Worm (Caenorhabditis elegans): ENCODE results near the gene lyst-1.
A peak's percentile ranks its signal among the peaks of the same experiment; 100 is the strongest.

Gene lyst-1

DNA sequence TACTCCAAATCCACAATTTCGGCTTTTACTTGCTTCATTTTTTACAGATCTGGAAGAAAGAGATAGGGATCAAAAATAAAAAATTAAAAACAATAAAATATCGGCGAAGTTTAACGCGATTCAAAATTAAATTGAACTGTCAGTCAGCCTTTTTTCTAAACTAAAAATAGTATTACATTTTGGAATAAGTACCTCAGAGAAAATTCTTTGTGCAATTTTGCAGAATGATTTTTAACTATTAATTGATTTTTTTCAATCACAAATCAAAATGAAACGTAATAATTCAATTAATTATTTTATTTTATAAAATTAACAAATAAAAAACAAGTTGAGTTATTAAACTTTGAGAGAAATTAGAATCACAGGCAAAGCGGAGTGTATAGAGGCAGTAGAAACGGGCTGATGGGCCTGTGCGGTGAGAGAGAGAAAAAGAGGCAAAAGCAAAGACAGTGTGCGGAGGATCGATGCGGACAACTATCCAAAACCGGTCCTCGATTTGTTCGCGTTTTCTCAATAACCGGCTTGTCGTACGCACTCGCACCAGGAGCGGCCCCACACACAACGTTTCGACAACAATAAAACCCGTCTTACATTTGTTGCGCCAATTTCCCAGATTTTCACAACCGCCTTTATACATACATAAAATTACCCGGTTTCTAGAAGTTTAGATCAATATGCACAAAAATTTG, 19.2 kb upstream of the lyst-1 start, which contains the start of gene F57G12.2:
Gene F57G12.2, minus strand, starts transcription at position 51 of the 689 bp plus-strand sequence.
- TF ChIP-seq tbx-37 (GFP tag; conservative IDR thresholded peaks at IDR 0.05) (no peak), B0310.2 (tag; optimal IDR thresholded peaks at IDR 0.05) (no peak), flt-1 (GFP tag; IDR thresholded peaks at IDR 0.05) (no peak)

ce11 chrX:12158641-12159040, 17.7 kb upstream of the lyst-1 start:
- TF ChIP-seq sea-1 (GFP tag; conservative IDR thresholded peaks at IDR 0.05), result no peak
- no peak for TF ChIP-seq ets-7 (tag; optimal IDR thresholded peaks at IDR 0.05)
- no peak for TF ChIP-seq F13C5.2 (tag; optimal IDR thresholded peaks at IDR 0.05)
- no peak for TF ChIP-seq tra-4 (tag; optimal IDR thresholded peaks at IDR 0.05)
- TF ChIP-seq flt-1 (GFP tag; IDR thresholded peaks at IDR 0.05), result no peak
- peak; percentile 18 for TF ChIP-seq ceh-36 (tag; optimal IDR thresholded peaks at IDR 0.05)
- TF ChIP-seq ama-1 (optimal IDR thresholded peaks at IDR 0.05), result no peak

ce11 chrX:12154055-12154898, 13.3 kb upstream of the lyst-1 start, which contains the start of gene mfsd-11:
Gene mfsd-11 (minus strand): TSS chrX:12154105.
- no peak for TF ChIP-seq tbx-11 (GFP tag; IDR thresholded peaks at IDR 0.05)
- no peak for TF ChIP-seq B0310.2 (tag; optimal IDR thresholded peaks at IDR 0.05)
- no peak for TF ChIP-seq tra-4 (tag; optimal IDR thresholded peaks at IDR 0.05)
- no peak for TF ChIP-seq tbx-37 (GFP tag; conservative IDR thresholded peaks at IDR 0.05)
- TF ChIP-seq ceh-13 (GFP tag; optimal IDR thresholded peaks at IDR 0.05), result no peak
- no peak for TF ChIP-seq F13C5.2 (tag; optimal IDR thresholded peaks at IDR 0.05)
- no peak for TF ChIP-seq ama-1 (optimal IDR thresholded peaks at IDR 0.05)
- no peak for TF ChIP-seq ets-7 (tag; optimal IDR thresholded peaks at IDR 0.05)
- TF ChIP-seq pes-1 (GFP tag; IDR thresholded peaks at IDR 0.05), result no peak
- TF ChIP-seq ceh-36 (tag; optimal IDR thresholded peaks at IDR 0.05), result no peak
- no peak for TF ChIP-seq hmg-4 (GFP tag; optimal IDR thresholded peaks at IDR 0.05)
- TF ChIP-seq hmbx-1 (tag; optimal IDR thresholded peaks at IDR 0.05), result no peak
- TF ChIP-seq scrt-1 (GFP tag; IDR thresholded peaks at IDR 0.05), result no peak
- no peak for TF ChIP-seq flt-1 (GFP tag; IDR thresholded peaks at IDR 0.05)
- no peak for TF ChIP-seq hnd-1 (tag; optimal IDR thresholded peaks at IDR 0.05)
- no peak for TF ChIP-seq aly-1 (tag; optimal IDR thresholded peaks at IDR 0.05)

ce11 chrX:12149638-12150137, 8.7 kb upstream of the lyst-1 start, which contains the start of gene znf-474:
Gene znf-474 (plus strand): TSS chrX:12149924.
- TF ChIP-seq tbx-37 (GFP tag; conservative IDR thresholded peaks at IDR 0.05), result no peak
- 0 out of 2 replicates have a peak, but pooled peaks have one; percentile 51 for TF ChIP-seq scrt-1 (GFP tag; IDR thresholded peaks at IDR 0.05)
- TF ChIP-seq sea-1 (GFP tag; conservative IDR thresholded peaks at IDR 0.05), result no peak
- no peak for TF ChIP-seq hmg-4 (GFP tag; optimal IDR thresholded peaks at IDR 0.05)

ce11 chrX:12146453-12147085, 5.6 kb upstream of the lyst-1 start, which contains the start of gene pycr-1:
Gene pycr-1 (plus strand): TSS chrX:12146832.
- no peak for TF ChIP-seq F13C5.2 (tag; optimal IDR thresholded peaks at IDR 0.05)
- no peak for TF ChIP-seq pes-1 (GFP tag; IDR thresholded peaks at IDR 0.05)
- TF ChIP-seq flt-1 (GFP tag; IDR thresholded peaks at IDR 0.05), result no peak
- TF ChIP-seq hmbx-1 (tag; optimal IDR thresholded peaks at IDR 0.05), result no peak
- no peak for TF ChIP-seq hnd-1 (tag; optimal IDR thresholded peaks at IDR 0.05)
- TF ChIP-seq ama-1 (optimal IDR thresholded peaks at IDR 0.05), result no peak
- no peak for TF ChIP-seq B0310.2 (tag; optimal IDR thresholded peaks at IDR 0.05)
- no peak for TF ChIP-seq ceh-13 (GFP tag; optimal IDR thresholded peaks at IDR 0.05)
- TF ChIP-seq tbx-11 (GFP tag; IDR thresholded peaks at IDR 0.05), result no peak
- TF ChIP-seq tbx-37 (GFP tag; conservative IDR thresholded peaks at IDR 0.05), result no peak
- no peak for TF ChIP-seq ceh-36 (tag; optimal IDR thresholded peaks at IDR 0.05)
- no peak for TF ChIP-seq scrt-1 (GFP tag; IDR thresholded peaks at IDR 0.05)
- TF ChIP-seq tra-4 (tag; optimal IDR thresholded peaks at IDR 0.05), result no peak
- no peak for TF ChIP-seq ets-7 (tag; optimal IDR thresholded peaks at IDR 0.05)
- no peak for TF ChIP-seq sea-1 (GFP tag; conservative IDR thresholded peaks at IDR 0.05)
- no peak for TF ChIP-seq aly-1 (tag; optimal IDR thresholded peaks at IDR 0.05)
- TF ChIP-seq hmg-4 (GFP tag; optimal IDR thresholded peaks at IDR 0.05), result no peak

- TF ChIP-seq tbx-37 (GFP tag; conservative IDR thresholded peaks at IDR 0.05) (no peak), flt-1 (GFP tag; IDR thresholded peaks at IDR 0.05) (no peak), ama-1 (optimal IDR thresholded peaks at IDR 0.05) (no peak), hnd-1 (tag; optimal IDR thresholded peaks at IDR 0.05) (no peak), ceh-13 (GFP tag; optimal IDR thresholded peaks at IDR 0.05) (no peak), tra-4 (tag; optimal IDR thresholded peaks at IDR 0.05) (no peak), hmbx-1 (tag; optimal IDR thresholded peaks at IDR 0.05) (no peak), sea-1 (GFP tag; conservative IDR thresholded peaks at IDR 0.05) (no peak), aly-1 (tag; optimal IDR thresholded peaks at IDR 0.05) (no peak)
These were observed 5.0 kb upstream of the lyst-1 start for ce11 chrX:12145919-12146318.

- no peak for TF ChIP-seq hmg-4 (GFP tag; optimal IDR thresholded peaks at IDR 0.05)
- TF ChIP-seq B0310.2 (tag; optimal IDR thresholded peaks at IDR 0.05), result no peak
- TF ChIP-seq ets-7 (tag; optimal IDR thresholded peaks at IDR 0.05), result no peak
- no peak for TF ChIP-seq flt-1 (GFP tag; IDR thresholded peaks at IDR 0.05)
- no peak for TF ChIP-seq sea-1 (GFP tag; conservative IDR thresholded peaks at IDR 0.05)
- TF ChIP-seq tbx-11 (GFP tag; IDR thresholded peaks at IDR 0.05), result no peak
- TF ChIP-seq tra-4 (tag; optimal IDR thresholded peaks at IDR 0.05), result no peak
These were observed 2.7 kb upstream of the lyst-1 start, which contains the start of gene M153.5 for ce11 chrX:12143693-12144092. Gene M153.5 (plus strand): TSS chrX:12143993.
